Worm (Caenorhabditis elegans) whole organism, L2 larva: ENCODE measurements around the gene F18A12.2.

Source experiments
- C34F6.9 ChIP-seq: fragments of 150-350 bp; optimal IDR thresholded peaks from 2 replicates; lab custom pipeline; 2014; ENCODE audit warnings: missing biosample characterization, missing genetic modification characterization
- F13H6.1 ChIP-seq: sonication (generic microtip); optimal IDR thresholded peaks from 2 replicates; lab custom pipeline; 2016; ENCODE audit warnings: missing genetic modification characterization, missing compliant biosample characterization
- R02D3.7 ChIP-seq: fragments of 150-350 bp; optimal IDR thresholded peaks from 2 replicates; lab custom pipeline; 2014; ENCODE audit warnings: missing biosample characterization, missing genetic modification characterization
- ZK546.5 ChIP-seq: sonication (generic microtip); optimal IDR thresholded peaks from 2 replicates; lab custom pipeline; 2017; ENCODE audit warnings: missing biosample characterization, missing genetic modification characterization
- aly-2 ChIP-seq: fragments of 150-350 bp; optimal IDR thresholded peaks from 2 replicates; lab custom pipeline; 2014; ENCODE audit warnings: missing biosample characterization, missing genetic modification characterization
- ama-1 ChIP-seq: fragments of 150-350 bp; optimal IDR thresholded peaks from 2 replicates; lab custom pipeline; 2018; ENCODE audit warnings: inconsistent platforms
- ceh-16 ChIP-seq: fragments of 150-350 bp; optimal IDR thresholded peaks from 2 replicates; lab custom pipeline; 2014; ENCODE audit warnings: missing biosample characterization, missing genetic modification characterization
- ceh-82 ChIP-seq: fragments of 150-350 bp; optimal IDR thresholded peaks from 2 replicates; lab custom pipeline; 2014; ENCODE audit warnings: missing biosample characterization, missing genetic modification characterization
- elt-3 ChIP-seq: sonication (generic microtip); optimal IDR thresholded peaks from 2 replicates; lab custom pipeline; 2017; ENCODE audit warnings: missing biosample characterization, missing genetic modification characterization
- fos-1 ChIP-seq: fragments of 150-350 bp; optimal IDR thresholded peaks from 2 replicates; lab custom pipeline; 2014; ENCODE audit warnings: missing biosample characterization, missing genetic modification characterization
- gmeb-1 ChIP-seq: fragments of 150-350 bp; optimal IDR thresholded peaks from 2 replicates; lab custom pipeline; 2014; ENCODE audit warnings: missing biosample characterization, missing genetic modification characterization
- lin-11 ChIP-seq: fragments of 150-350 bp; sonication (generic microtip); optimal IDR thresholded peaks from 2 replicates; lab custom pipeline; 2014; ENCODE audit warnings: missing biosample characterization, missing genetic modification characterization, inconsistent platforms, mixed read lengths
- lin-13 ChIP-seq: fragments of 150-350 bp; optimal IDR thresholded peaks from 2 replicates; lab custom pipeline; 2014; ENCODE audit warnings: missing biosample characterization, missing genetic modification reagents, missing genetic modification characterization
- lin-39 ChIP-seq: fragments of 150-350 bp; optimal IDR thresholded peaks from 2 replicates; lab custom pipeline; 2014; ENCODE audit warnings: missing biosample characterization, missing genetic modification reagents, missing genetic modification characterization
- lsy-2 ChIP-seq, 2 experiments: fragments of 150-350 bp in 1 of 2; sonication (generic microtip) in 1 of 2; optimal IDR thresholded peaks; 2 replicates each; lab custom pipeline; 2014 to 2017; ENCODE audit warnings: missing biosample characterization in 2 of 2, missing genetic modification characterization in 2 of 2
- mab-5 ChIP-seq: fragments of 150-350 bp; optimal IDR thresholded peaks from 2 replicates; lab custom pipeline; 2014; ENCODE audit warnings: missing biosample characterization, missing genetic modification characterization
- mdl-1 ChIP-seq, 2 experiments: fragments of 150-350 bp in 1 of 2; sonication (generic microtip) in 1 of 2; optimal IDR thresholded peaks; 2 replicates each; lab custom pipeline; 2017; ENCODE audit warnings: missing biosample characterization in 2 of 2, missing genetic modification characterization in 2 of 2
- nhr-10 ChIP-seq: sonication (generic microtip); optimal IDR thresholded peaks from 2 replicates; lab custom pipeline; 2017; ENCODE audit warnings: missing biosample characterization, missing genetic modification characterization
- nhr-11 ChIP-seq: fragments of 150-350 bp; optimal IDR thresholded peaks from 2 replicates; lab custom pipeline; 2014; ENCODE audit warnings: missing biosample characterization, missing genetic modification characterization
- nhr-12 ChIP-seq: fragments of 150-350 bp; optimal IDR thresholded peaks from 2 replicates; lab custom pipeline; 2014; ENCODE audit warnings: missing biosample characterization, missing genetic modification characterization
- nhr-129 ChIP-seq: fragments of 150-350 bp; optimal IDR thresholded peaks from 2 replicates; lab custom pipeline; 2014; ENCODE audit warnings: missing biosample characterization, missing genetic modification characterization
- nhr-21 ChIP-seq: fragments of 150-350 bp; optimal IDR thresholded peaks from 2 replicates; lab custom pipeline; 2014; ENCODE audit warnings: missing biosample characterization, missing genetic modification characterization
- nhr-23 ChIP-seq: fragments of 150-350 bp; optimal IDR thresholded peaks from 2 replicates; lab custom pipeline; 2014; ENCODE audit warnings: missing biosample characterization, missing genetic modification reagents, missing genetic modification characterization
- nhr-237 ChIP-seq: fragments of 150-350 bp; optimal IDR thresholded peaks from 2 replicates; lab custom pipeline; 2014; ENCODE audit warnings: missing biosample characterization, missing genetic modification characterization
- nhr-25 ChIP-seq: fragments of 150-350 bp; sonication (generic microtip); optimal IDR thresholded peaks from 3 replicates; lab custom pipeline; 2014; ENCODE audit warnings: missing biosample characterization, missing genetic modification characterization
- nhr-6 ChIP-seq: fragments of 150-350 bp; optimal IDR thresholded peaks from 2 replicates; lab custom pipeline; 2014; ENCODE audit warnings: missing biosample characterization, missing genetic modification characterization
- nhr-77 ChIP-seq: fragments of 150-350 bp; optimal IDR thresholded peaks from 2 replicates; lab custom pipeline; 2014; ENCODE audit warnings: missing biosample characterization, missing genetic modification characterization
- peb-1 ChIP-seq: fragments of 150-350 bp; optimal IDR thresholded peaks from 2 replicates; lab custom pipeline; 2014; ENCODE audit warnings: missing biosample characterization, missing genetic modification characterization
- sem-4 ChIP-seq: fragments of 150-350 bp; optimal IDR thresholded peaks from 2 replicates; lab custom pipeline; 2014; ENCODE audit warnings: missing biosample characterization, missing genetic modification reagents, missing genetic modification characterization
- skn-1 ChIP-seq: sonication (generic microtip); optimal IDR thresholded peaks from 2 replicates; lab custom pipeline; 2017; ENCODE audit warnings: missing biosample characterization, missing genetic modification characterization
- sma-3 ChIP-seq: sonication (generic microtip); optimal IDR thresholded peaks from 2 replicates; lab custom pipeline; 2016; ENCODE audit warnings: missing genetic modification reagents, missing genetic modification characterization, missing compliant biosample characterization
- sma-9 ChIP-seq, 2 experiments: fragments of 150-350 bp in 1 of 2; sonication (generic microtip) in 1 of 2; optimal IDR thresholded peaks; 2 replicates each; lab custom pipeline; 2014 to 2016; ENCODE audit warnings: missing genetic modification characterization in 2 of 2, mild to moderate bottlenecking in 1 of 2, missing biosample characterization in 1 of 2, missing compliant biosample characterization in 1 of 2, missing genetic modification reagents in 1 of 2, moderate library complexity in 1 of 2
- snpc-4 ChIP-seq: fragments of 150-350 bp; optimal IDR thresholded peaks from 2 replicates; lab custom pipeline; 2014; ENCODE audit warnings: missing biosample characterization, missing genetic modification characterization
- unc-39 ChIP-seq: fragments of 150-350 bp; optimal IDR thresholded peaks from 2 replicates; lab custom pipeline; 2014; ENCODE audit warnings: missing biosample characterization, missing genetic modification characterization
- unc-55 ChIP-seq: fragments of 150-350 bp; sonication (generic microtip); optimal IDR thresholded peaks from 3 replicates; lab custom pipeline; 2014; ENCODE audit warnings: missing biosample characterization, missing genetic modification reagents, missing genetic modification characterization
- unc-62 ChIP-seq: fragments of 150-350 bp; optimal IDR thresholded peaks from 2 replicates; lab custom pipeline; 2014; ENCODE audit warnings: missing biosample characterization, missing genetic modification reagents, missing genetic modification characterization
- ztf-1 ChIP-seq: fragments of 200-800 bp; sonication (Bioruptor generic); conservative IDR thresholded peaks from 2 replicates; pipeline ENCODE4 v1.3.6; 2022; ENCODE audit warnings: missing genetic modification characterization, missing compliant biosample characterization
- ztf-11 ChIP-seq: sonication (generic microtip); optimal IDR thresholded peaks from 2 replicates; lab custom pipeline; 2017; ENCODE audit warnings: missing biosample characterization, missing genetic modification characterization
- ztf-4 ChIP-seq: fragments of 150-350 bp; optimal IDR thresholded peaks from 2 replicates; lab custom pipeline; 2014; ENCODE audit warnings: missing biosample characterization, missing genetic modification characterization

The F18A12.2 gene

ce11 chrII:3443154-3443553, 28.5 kb downstream of the F18A12.2 start, which contains the start of gene C16C8.22:
Gene C16C8.22, minus strand, starts transcription at chrII:3443254.
- no peak for TF ChIP-seq nhr-10
- TF ChIP-seq sma-9 (GFP tag; optimal IDR thresholded peaks at IDR 0.05; lab: Kevin White, UChicago) = no peak
- no peak for TF ChIP-seq sma-9 (tag; optimal IDR thresholded peaks at IDR 0.05; lab: Kevin White, UChicago)
- no peak for TF ChIP-seq peb-1
- TF ChIP-seq C34F6.9 (tag; lab: Kevin White, UChicago) = no peak
- no peak for TF ChIP-seq nhr-12 (tag; lab: Kevin White, UChicago)
- no peak for TF ChIP-seq skn-1
- TF ChIP-seq unc-39 (tag; lab: Kevin White, UChicago) = no peak
- TF ChIP-seq aly-2 (tag; lab: Kevin White, UChicago) = no peak
- no peak for TF ChIP-seq ztf-11
- no peak for TF ChIP-seq nhr-77 (tag; lab: Kevin White, UChicago)
- TF ChIP-seq mdl-1 (tag; optimal IDR thresholded peaks at IDR 0.05; lab: Kevin White, UChicago) = no peak
- TF ChIP-seq ama-1 (lab: Kevin White, UChicago) = no peak
- TF ChIP-seq lin-39 = no peak
- TF ChIP-seq gmeb-1 (tag; lab: Kevin White, UChicago) = no peak
- no peak for TF ChIP-seq lsy-2 (tag; optimal IDR thresholded peaks at IDR 0.05; lab: Kevin White, UChicago)
- no peak for TF ChIP-seq nhr-21 (tag; lab: Kevin White, UChicago)
- TF ChIP-seq lin-11 (tag; lab: Kevin White, UChicago) = no peak
- no peak for TF ChIP-seq sem-4
- no peak for TF ChIP-seq nhr-129 (tag; lab: Kevin White, UChicago)
- TF ChIP-seq ceh-82 = no peak

- TF ChIP-seq fos-1 (tag; lab: Kevin White, UChicago) = no peak
- no peak for TF ChIP-seq sma-3 (GFP tag; lab: Kevin White, UChicago)
- TF ChIP-seq peb-1 = no peak
- TF ChIP-seq ztf-4 = no peak
- TF ChIP-seq lin-13 (GFP tag; lab: Kevin White, UChicago) = no peak
- no peak for TF ChIP-seq ceh-16 (tag; lab: Kevin White, UChicago)
- TF ChIP-seq nhr-10 = no peak
- no peak for TF ChIP-seq ztf-1 (GFP tag; lab: Robert Waterston, UW)
These were observed 29.6 kb downstream of the F18A12.2 start, which contains the start of gene C16C8.4 for ce11 chrII:3444280-3444679. Gene C16C8.4, minus strand, starts transcription at chrII:3444380.

DNA sequence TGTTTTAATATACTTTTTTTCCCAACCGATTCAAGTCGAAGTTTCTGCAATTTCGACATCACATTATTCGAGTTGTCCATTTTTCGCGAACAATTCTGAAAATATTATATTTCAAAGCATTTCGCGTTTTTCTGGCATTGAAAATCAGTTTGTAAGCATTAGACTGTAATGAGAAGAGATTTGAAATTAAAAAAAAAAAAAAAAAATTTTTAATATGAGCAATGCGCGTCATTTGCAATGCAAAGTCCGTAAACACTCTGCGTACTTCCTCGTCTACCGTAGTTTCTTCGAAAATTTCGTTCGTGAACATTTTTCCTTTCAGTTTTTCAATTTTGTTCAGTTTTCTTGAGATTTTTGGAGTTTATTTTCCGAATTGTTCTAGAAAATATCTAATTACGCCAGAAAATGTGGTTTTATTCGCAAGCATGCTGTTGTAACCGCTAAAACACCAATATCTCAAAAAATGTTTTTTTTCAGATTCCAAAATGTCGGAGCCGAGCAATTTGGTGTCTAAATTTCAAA, 30.7 kb downstream of the F18A12.2 start, which contains the start of the genes C16C8.5 and C16C8.16:
Gene C16C8.5, minus strand, starts transcription at position 101 of the 522 bp plus-strand sequence.
Gene C16C8.16, plus strand, starts transcription at position 472 of the 522 bp plus-strand sequence.
- no peak for TF ChIP-seq unc-55 (GFP tag; lab: Kevin White, UChicago)
- no peak for TF ChIP-seq mdl-1 (tag; optimal IDR thresholded peaks at IDR 0.05; lab: Kevin White, UChicago)
- TF ChIP-seq nhr-11 (tag; lab: Kevin White, UChicago) = no peak
- no peak for TF ChIP-seq mab-5 (tag; lab: Kevin White, UChicago)
- TF ChIP-seq snpc-4 (tag; lab: Kevin White, UChicago) = no peak
- TF ChIP-seq lin-39 = no peak
- TF ChIP-seq unc-39 (tag; lab: Kevin White, UChicago) = no peak
- TF ChIP-seq fos-1 (tag; lab: Kevin White, UChicago) = no peak
- no peak for TF ChIP-seq nhr-237 (tag; lab: Kevin White, UChicago)
- no peak for TF ChIP-seq skn-1

DNA sequence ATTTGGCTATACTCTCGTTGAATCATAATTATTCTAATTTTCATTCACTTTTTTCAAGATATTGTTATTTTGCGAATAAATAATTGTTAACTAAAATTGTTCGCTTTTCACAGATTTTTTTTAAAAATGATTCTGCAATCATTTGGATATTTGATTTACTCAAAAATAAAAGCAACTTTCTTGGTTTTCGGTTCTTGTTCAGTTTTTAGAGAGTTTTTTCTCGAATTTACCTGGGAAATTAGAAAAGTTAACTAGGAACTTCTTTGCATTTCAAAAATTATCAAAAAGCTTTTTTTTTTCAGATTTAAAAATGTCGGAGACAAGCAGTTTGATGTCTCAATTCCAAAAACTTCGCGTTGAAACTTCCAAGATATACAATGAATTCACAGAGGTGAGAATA, 32.0 kb downstream of the F18A12.2 start, which contains the start of the genes C16C8.20 and gldi-6:
Gene C16C8.20, plus strand, starts transcription at position 301 of the 400 bp plus-strand sequence.
Gene gldi-6, plus strand, starts transcription at position 301 of the 400 bp plus-strand sequence.
- TF ChIP-seq ztf-4 = no peak
- TF ChIP-seq aly-2 (tag; lab: Kevin White, UChicago) = no peak
- TF ChIP-seq peb-1 = no peak
- TF ChIP-seq nhr-25 (tag; lab: Kevin White, UChicago) = no peak
- no peak for TF ChIP-seq nhr-10
- TF ChIP-seq F13H6.1 = no peak
- TF ChIP-seq nhr-23 = no peak
- no peak for TF ChIP-seq sma-3 (GFP tag; lab: Kevin White, UChicago)
- TF ChIP-seq nhr-237 (tag; lab: Kevin White, UChicago) = no peak

DNA sequence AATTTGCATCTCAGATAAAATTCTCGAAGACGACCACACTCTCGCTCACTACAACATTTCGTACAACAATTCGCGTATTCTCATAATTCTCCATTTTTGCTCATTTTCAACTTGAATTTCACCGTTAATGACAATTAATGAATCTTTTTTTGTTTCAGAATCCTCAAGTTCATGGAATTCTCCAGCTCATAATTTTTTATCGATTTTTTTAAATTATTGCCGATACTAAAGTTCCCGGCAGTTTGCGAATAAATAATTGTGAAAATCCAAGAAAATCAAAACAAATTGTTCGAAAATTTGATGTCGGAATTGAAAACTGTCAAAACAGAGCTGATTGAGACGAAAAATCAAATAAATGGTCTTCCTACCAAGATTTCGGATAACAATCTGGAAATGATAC, 33.2 kb downstream of the F18A12.2 start, which contains the start of gene C16C8.21:
Gene C16C8.21, plus strand, starts transcription at position 301 of the 400 bp plus-strand sequence.
- TF ChIP-seq nhr-11 (tag; lab: Kevin White, UChicago) (no peak), lin-13 (GFP tag; lab: Kevin White, UChicago) (no peak), nhr-6 (tag; lab: Kevin White, UChicago) (no peak), nhr-25 (tag; lab: Kevin White, UChicago) (no peak), ZK546.5 (tag; lab: Kevin White, UChicago) (no peak), ama-1 (lab: Kevin White, UChicago) (no peak), nhr-12 (tag; lab: Kevin White, UChicago) (no peak), C34F6.9 (tag; lab: Kevin White, UChicago) (no peak), peb-1 (no peak), elt-3 (no peak), ceh-16 (tag; lab: Kevin White, UChicago) (no peak), nhr-23 (no peak), fos-1 (tag; lab: Kevin White, UChicago) (no peak), unc-62 (GFP tag; lab: Kevin White, UChicago) (no peak), R02D3.7 (no peak), lsy-2 (tag; optimal IDR thresholded peaks at IDR 0.05; lab: Kevin White, UChicago) (no peak), mab-5 (tag; lab: Kevin White, UChicago) (no peak)
